Fruit fly (Drosophila melanogaster) whole organism, embryonic: ENCODE results near the gene CG11836.
A peak's percentile ranks its signal among the peaks of the same experiment; 100 is the strongest.

Experiments used
- CG10366 ChIP-seq: fragments of 200-800 bp; sonication (Bioruptor generic); IDR thresholded peaks from 2 replicates; pipeline ENCODE4 v1.3.6; 2022; ENCODE audit warnings: missing biosample characterization, missing genetic modification characterization
- CG11093 ChIP-seq: fragments of 200-800 bp; sonication (Bioruptor generic); IDR thresholded peaks from 3 replicates; pipeline ENCODE4 v1.3.6; 2022; ENCODE audit warnings: missing biosample characterization, missing genetic modification characterization
- Dll ChIP-seq: fragments of 200-800 bp; sonication (Bioruptor generic); IDR thresholded peaks from 4 replicates; pipeline ENCODE4 v1.3.6; 2022; ENCODE audit warnings: missing biosample characterization, missing genetic modification characterization; ENCODE audit not compliant: partially characterized antibody
- YL-1 ChIP-seq: fragments of 200-800 bp; sonication (Bioruptor generic); optimal IDR thresholded peaks from 3 replicates; lab custom pipeline; 2017; ENCODE audit warnings: missing biosample characterization, mild to moderate bottlenecking, missing genetic modification characterization
- pzg ChIP-seq: fragments of 200-800 bp; sonication (Bioruptor generic); optimal IDR thresholded peaks from 3 replicates; lab custom pipeline; 2018; ENCODE audit warnings: missing biosample characterization, mild to moderate bottlenecking, missing genetic modification characterization, moderate library complexity

- TF ChIP-seq CG11093 (no peak), Dll (GFP tag; lab: Robert Waterston, UW) (peak; percentile 97), YL-1 (GFP tag; lab: Kevin White, UChicago) (peak; percentile 79), CG10366 (GFP tag; lab: Robert Waterston, UW) (no peak), pzg (GFP tag; lab: Kevin White, UChicago) (peak; percentile 85)
Measured at dm6 chr3R:25069569-25069968, 1.4 kb upstream of the CG11836 start, which contains the start of the genes Stt3B and CG11839.
